Fruit fly (Drosophila melanogaster) whole organism, adult: Measurements from ENCODE around the gene CG17982.

Source experiments
- CG11617 ChIP-seq: fragments of 200-800 bp; sonication (Bioruptor generic); optimal IDR thresholded peaks from 2 replicates; lab custom pipeline; 2017; ENCODE audit warnings: mild to moderate bottlenecking, missing biosample characterization, missing genetic modification reagents, missing genetic modification characterization
- CG14711 ChIP-seq: fragments of 200-800 bp; sonication (Bioruptor generic); optimal IDR thresholded peaks from 2 replicates; lab custom pipeline; 2018; ENCODE audit warnings: missing biosample characterization, mild to moderate bottlenecking, missing genetic modification characterization, moderate library complexity
- CG1620 ChIP-seq: fragments of 200-800 bp; sonication (Bioruptor generic); optimal IDR thresholded peaks from 2 replicates; lab custom pipeline; 2016; ENCODE audit warnings: missing biosample characterization, missing genetic modification characterization
- CG33017 ChIP-seq: fragments of 200-800 bp; sonication (Bioruptor generic); optimal IDR thresholded peaks from 2 replicates; lab custom pipeline; 2018; ENCODE audit warnings: missing biosample characterization, mild to moderate bottlenecking, missing genetic modification characterization, moderate library complexity
- CG7045 ChIP-seq: fragments of 200-800 bp; sonication (Bioruptor generic); optimal IDR thresholded peaks from 2 replicates; lab custom pipeline; 2017; ENCODE audit warnings: missing biosample characterization, mild to moderate bottlenecking, missing genetic modification characterization
- CG7101 ChIP-seq: fragments of 200-800 bp; sonication (Bioruptor generic); optimal IDR thresholded peaks from 2 replicates; lab custom pipeline; 2018; ENCODE audit warnings: missing biosample characterization, mild to moderate bottlenecking, missing genetic modification characterization, moderate library complexity
- Crg-1 ChIP-seq: fragments of 200-800 bp; sonication (Bioruptor generic); optimal IDR thresholded peaks from 2 replicates; lab custom pipeline; 2016; ENCODE audit warnings: missing biosample characterization, missing genetic modification characterization
- cic ChIP-seq: fragments of 200-800 bp; sonication (Bioruptor generic); optimal IDR thresholded peaks from 2 replicates; lab custom pipeline; 2017; ENCODE audit warnings: missing biosample characterization, mild to moderate bottlenecking, missing genetic modification characterization, moderate library complexity
- cnc ChIP-seq, 2 experiments: fragments of >200 bp; optimal IDR thresholded peaks; 2 replicates each; lab custom pipeline; 2017
- kay ChIP-seq: fragments of 200-800 bp; sonication (Bioruptor generic); peaks from one replicate; lab custom pipeline; 2016; ENCODE audit warnings: missing biosample characterization, missing genetic modification characterization, borderline replicate concordance
- ovo ChIP-seq: fragments of 200-800 bp; sonication (Bioruptor generic); optimal IDR thresholded peaks from 2 replicates; lab custom pipeline; 2016; ENCODE audit warnings: missing biosample characterization, missing genetic modification characterization
- tj ChIP-seq: fragments of 200-800 bp; sonication (Bioruptor generic); optimal IDR thresholded peaks from 3 replicates; lab custom pipeline; 2017; ENCODE audit warnings: missing biosample characterization, mild to moderate bottlenecking, missing genetic modification characterization, moderate library complexity

DNA sequence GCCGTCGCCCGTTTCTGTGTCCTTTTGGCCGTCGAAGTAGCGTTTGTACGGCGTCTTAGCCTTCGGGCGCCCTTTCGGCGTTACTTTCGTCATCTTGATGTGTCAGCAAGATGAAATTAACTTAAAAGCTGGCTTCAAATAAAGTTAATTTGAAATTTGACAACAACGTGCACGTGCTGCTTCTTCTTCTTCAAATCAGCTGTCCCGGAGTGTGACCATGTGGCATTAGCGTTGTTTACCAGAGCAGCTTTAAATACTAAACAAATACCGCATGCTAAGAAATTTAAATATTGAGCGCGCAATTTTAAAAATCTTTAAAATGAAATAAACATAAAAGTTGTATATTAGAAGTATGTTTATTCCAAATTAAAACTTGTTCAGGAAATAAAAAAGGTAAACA, 22.7 kb downstream of the CG17982 start, which contains the start of gene CG2260:
- no peak for TF ChIP-seq CG7045 (GFP tag; lab: Kevin White, UChicago)
- no peak for TF ChIP-seq CG11617
- no peak for TF ChIP-seq CG1620 (GFP tag; lab: Kevin White, UChicago)
- TF ChIP-seq ovo, result no peak
- TF ChIP-seq kay, result no peak
- no peak for TF ChIP-seq tj (GFP tag; lab: Kevin White, UChicago)
- TF ChIP-seq CG14711 (tag; lab: Kevin White, UChicago), result no peak
- TF ChIP-seq cic (GFP tag; lab: Kevin White, UChicago), result no peak
- no peak for TF ChIP-seq CG7101 (tag; lab: Kevin White, UChicago)
- no peak for TF ChIP-seq Crg-1 (GFP tag; lab: Kevin White, UChicago)
- no peak for TF ChIP-seq CG33017
- no peak for TF ChIP-seq cnc (optimal IDR thresholded peaks at IDR 0.05; lab: Kevin White, UChicago)
